Worm (Caenorhabditis elegans) whole organism, young adult: ENCODE data around the gene Y97E10C.1.

Experiments used
- ama-1 ChIP-seq, 3 experiments: fragments of 150-350 bp in 1 of 3; sonication (generic microtip) in 2 of 3; optimal IDR thresholded peaks; 2 replicates each; lab custom pipeline; 2014 to 2018; ENCODE audit warnings: missing biosample characterization in 2 of 3, missing genetic modification characterization in 2 of 3, missing genetic modification reagents in 2 of 3
- atf-7 ChIP-seq: sonication (generic microtip); optimal IDR thresholded peaks from 2 replicates; lab custom pipeline; 2017; ENCODE audit warnings: mild to moderate bottlenecking, missing genetic modification characterization, missing compliant biosample characterization
- egl-18 ChIP-seq: fragments of 200-800 bp; sonication (Bioruptor generic); IDR thresholded peaks from 2 replicates; pipeline ENCODE4 v1.3.6; 2022; ENCODE audit warnings: missing genetic modification reagents, missing genetic modification characterization, missing compliant biosample characterization
- ets-4 ChIP-seq: fragments of 200-800 bp; sonication (Bioruptor generic); optimal IDR thresholded peaks from 2 replicates; lab custom pipeline; 2018; ENCODE audit warnings: mild to moderate bottlenecking, missing genetic modification characterization, missing compliant biosample characterization
- hmg-20 ChIP-seq: fragments of 200-800 bp; sonication (Bioruptor generic); IDR thresholded peaks from 2 replicates; pipeline ENCODE4 v1.3.6; 2022; ENCODE audit warnings: missing genetic modification reagents, missing genetic modification characterization, missing compliant biosample characterization
- lin-40 ChIP-seq: sonication (generic microtip); optimal IDR thresholded peaks from 2 replicates; lab custom pipeline; 2016; ENCODE audit warnings: missing genetic modification characterization, mild to moderate bottlenecking, missing compliant biosample characterization, missing genotype, missing genetic modification reagents
- nhr-120 ChIP-seq: fragments of 200-800 bp; sonication (Bioruptor generic); IDR thresholded peaks from 2 replicates; pipeline ENCODE4 v1.3.6; 2022; ENCODE audit warnings: missing genetic modification characterization, missing compliant biosample characterization
- rcor-1 ChIP-seq: fragments of 200-800 bp; sonication (Bioruptor generic); IDR thresholded peaks from 2 replicates; pipeline ENCODE4 v1.3.6; 2022; ENCODE audit warnings: missing genetic modification reagents, missing genetic modification characterization, missing compliant biosample characterization
- snpc-4 ChIP-seq, 5 experiments: fragments of 150-350 bp in 1 of 5; sonication (generic microtip) in 4 of 5; optimal IDR thresholded peaks; 2 replicates each; lab custom pipeline; 2014 to 2018; ENCODE audit warnings: missing genetic modification characterization in 5 of 5, missing biosample characterization in 3 of 5, antibody characterized with exemption in 2 of 5, mild to moderate bottlenecking in 2 of 5, missing compliant biosample characterization in 2 of 5, missing genotype in 2 of 5, moderate library complexity in 2 of 5, missing genetic modification reagents in 1 of 5
- somi-1 ChIP-seq: fragments of 200-800 bp; sonication (Bioruptor generic); optimal IDR thresholded peaks from 2 replicates; lab custom pipeline; 2018; ENCODE audit warnings: mild to moderate bottlenecking, missing genetic modification characterization, missing compliant biosample characterization

ce11 chrV:7759270-7759669 lies 30.6 kb downstream of the Y97E10C.1 start:
- TF ChIP-seq egl-18 (GFP tag; lab: Robert Waterston, UW) (no peak), atf-7 (tag; lab: Kevin White, UChicago) (no peak), rcor-1 (GFP tag; lab: Robert Waterston, UW) (no peak), hmg-20 (GFP tag; lab: Robert Waterston, UW) (no peak), lin-40 (tag; lab: Kevin White, UChicago) (peak; percentile 33), somi-1 (peak; percentile 61), ets-4 (no peak), snpc-4 (GFP tag; optimal IDR thresholded peaks at IDR 0.05; lab: Kevin White, UChicago) (no peak), snpc-4 (tag; optimal IDR thresholded peaks at IDR 0.05; lab: Kevin White, UChicago) (no peak), ama-1 (optimal IDR thresholded peaks at IDR 0.05; lab: Kevin White, UChicago) (no peak), ama-1 (GFP tag; optimal IDR thresholded peaks at IDR 0.05; lab: Kevin White, UChicago) (no peak), nhr-120 (GFP tag; lab: Robert Waterston, UW) (no peak)
